Worm (Caenorhabditis elegans): ENCODE results near the gene fbxa-26.

fbxa-26 gene

DNA sequence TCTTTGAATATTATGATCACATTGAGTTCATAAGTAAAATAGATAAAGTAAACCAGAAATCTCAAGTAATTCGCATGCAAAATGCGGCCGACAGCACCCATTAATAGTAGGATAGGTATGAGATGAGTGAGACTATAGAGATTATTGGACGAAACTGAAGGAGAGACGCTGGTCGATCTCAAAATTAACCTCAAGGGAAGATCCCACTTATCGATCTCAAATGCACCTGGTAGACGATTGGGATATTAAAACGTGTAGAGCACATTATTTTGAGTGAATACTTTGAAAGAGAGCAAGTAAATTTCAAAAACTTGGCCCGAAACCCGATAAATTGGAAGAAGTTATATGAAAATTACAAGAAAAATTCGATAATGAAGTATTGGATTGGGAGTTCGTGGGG lies 3.4 kb upstream of the fbxa-26 start, which contains the start of gene Y82E9BL.6:
Gene Y82E9BL.6 (minus strand): TSS at position 101 of the 400 bp plus-strand sequence.
- no peak for TF ChIP-seq flt-1 (GFP tag; IDR thresholded peaks at IDR 0.05)
- no peak for TF ChIP-seq ztf-23 (GFP tag; IDR thresholded peaks at IDR 0.05)
- no peak for TF ChIP-seq tab-1 (GFP tag; IDR thresholded peaks at IDR 0.05)
- TF ChIP-seq klf-2 (GFP tag; conservative IDR thresholded peaks at IDR 0.05): no peak
- TF ChIP-seq ref-1 (GFP tag; conservative IDR thresholded peaks at IDR 0.05): no peak
- no peak for TF ChIP-seq med-1 (GFP tag; optimal IDR thresholded peaks at IDR 0.05; ENCODE audit: insufficient read depth)
- no peak for TF ChIP-seq ztf-29 (GFP tag; IDR thresholded peaks at IDR 0.05)
- no peak for TF ChIP-seq cog-1 (tag; optimal IDR thresholded peaks at IDR 0.05)
- TF ChIP-seq T22C8.4 (GFP tag; IDR thresholded peaks at IDR 0.05): no peak

DNA sequence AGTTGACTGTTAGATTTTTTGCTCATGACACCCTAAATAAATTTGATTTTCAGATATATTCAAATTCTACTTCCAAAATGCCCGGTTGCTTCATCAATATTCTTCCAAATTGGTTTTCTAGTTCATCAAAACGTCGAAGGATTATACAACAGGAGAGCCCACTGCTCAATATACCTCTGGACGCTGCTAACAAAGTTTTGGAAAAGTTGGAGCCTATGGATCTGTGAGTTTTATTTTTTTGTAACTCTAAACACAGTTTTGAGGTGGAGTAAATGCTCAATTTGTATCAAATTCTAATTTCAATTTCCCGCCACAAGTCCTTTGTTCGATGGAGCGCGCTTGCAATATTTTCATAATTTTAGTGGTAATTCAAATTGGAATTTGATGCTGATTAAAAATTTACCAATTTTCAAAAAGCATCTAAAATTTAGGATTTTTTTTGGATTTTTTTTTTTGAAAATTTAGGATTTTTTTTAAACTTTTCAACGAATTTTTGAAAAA lies 647 bp upstream of the fbxa-26 start, which contains the start of gene fbxa-27:
Gene fbxa-27 (plus strand): TSS at position 51 of the 501 bp plus-strand sequence.
- TF ChIP-seq cog-1 (tag; optimal IDR thresholded peaks at IDR 0.05): no peak
- no peak for TF ChIP-seq flt-1 (GFP tag; IDR thresholded peaks at IDR 0.05)

DNA sequence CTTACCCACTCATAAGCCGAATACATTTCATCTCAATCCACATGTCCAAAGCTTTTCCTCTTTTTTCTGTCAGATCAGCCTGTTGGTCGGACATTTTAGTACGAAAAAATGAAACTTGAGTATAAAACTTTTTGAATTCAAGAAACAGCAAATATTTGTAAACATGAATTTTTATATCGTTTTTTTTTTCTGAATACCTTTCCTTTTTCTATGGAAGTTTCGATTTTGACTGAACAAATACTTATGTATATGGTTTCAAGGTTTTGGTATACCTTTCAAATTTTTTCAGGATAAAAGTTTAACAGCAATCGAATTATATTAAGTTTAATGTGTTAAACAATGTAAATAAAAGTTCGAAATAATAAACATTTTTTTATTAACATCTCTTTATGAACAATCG lies 2.1 kb downstream of the fbxa-26 start, which contains the start of gene fbxa-5:
Gene fbxa-5 (minus strand): TSS at position 101 of the 400 bp plus-strand sequence.
- no peak for TF ChIP-seq flt-1 (GFP tag; IDR thresholded peaks at IDR 0.05)
- TF ChIP-seq ztf-29 (GFP tag; IDR thresholded peaks at IDR 0.05): no peak
- TF ChIP-seq tab-1 (GFP tag; IDR thresholded peaks at IDR 0.05): no peak
- no peak for TF ChIP-seq T22C8.4 (GFP tag; IDR thresholded peaks at IDR 0.05)
- no peak for TF ChIP-seq klf-2 (GFP tag; conservative IDR thresholded peaks at IDR 0.05)
- TF ChIP-seq cog-1 (tag; optimal IDR thresholded peaks at IDR 0.05): no peak
- TF ChIP-seq ztf-23 (GFP tag; IDR thresholded peaks at IDR 0.05): no peak
- TF ChIP-seq med-1 (GFP tag; optimal IDR thresholded peaks at IDR 0.05; ENCODE audit: insufficient read depth): no peak
- TF ChIP-seq ref-1 (GFP tag; conservative IDR thresholded peaks at IDR 0.05): no peak

DNA sequence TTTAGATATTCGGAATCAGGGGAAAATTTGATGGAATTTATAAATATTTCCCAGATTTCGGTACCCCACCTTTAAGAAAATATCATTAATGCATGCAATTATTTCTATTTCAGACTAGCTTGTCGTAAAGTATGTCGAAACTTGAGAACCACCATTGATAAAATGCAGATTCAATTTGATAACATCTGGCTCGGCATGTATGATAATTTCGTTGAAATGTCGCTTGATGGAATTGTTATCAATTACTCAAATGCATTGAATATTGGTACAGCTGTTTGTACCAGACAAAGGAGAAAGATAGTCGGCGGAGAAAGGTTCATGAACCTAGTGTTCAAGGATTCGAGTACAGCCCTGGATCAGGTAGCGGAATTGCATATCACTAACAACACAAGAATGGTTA lies 10.4 kb downstream of the fbxa-26 start, which contains the start of gene Y82E9BL.19:
Gene Y82E9BL.19 (plus strand): TSS at position 123 of the 400 bp plus-strand sequence.
- TF ChIP-seq ztf-23 (GFP tag; IDR thresholded peaks at IDR 0.05) (no peak), med-1 (GFP tag; optimal IDR thresholded peaks at IDR 0.05; ENCODE audit: insufficient read depth) (no peak), cog-1 (tag; optimal IDR thresholded peaks at IDR 0.05) (no peak), flt-1 (GFP tag; IDR thresholded peaks at IDR 0.05) (no peak), T22C8.4 (GFP tag; IDR thresholded peaks at IDR 0.05) (no peak), ref-1 (GFP tag; conservative IDR thresholded peaks at IDR 0.05) (no peak), ztf-29 (GFP tag; IDR thresholded peaks at IDR 0.05) (no peak), klf-2 (GFP tag; conservative IDR thresholded peaks at IDR 0.05) (no peak), tab-1 (GFP tag; IDR thresholded peaks at IDR 0.05) (no peak)

DNA sequence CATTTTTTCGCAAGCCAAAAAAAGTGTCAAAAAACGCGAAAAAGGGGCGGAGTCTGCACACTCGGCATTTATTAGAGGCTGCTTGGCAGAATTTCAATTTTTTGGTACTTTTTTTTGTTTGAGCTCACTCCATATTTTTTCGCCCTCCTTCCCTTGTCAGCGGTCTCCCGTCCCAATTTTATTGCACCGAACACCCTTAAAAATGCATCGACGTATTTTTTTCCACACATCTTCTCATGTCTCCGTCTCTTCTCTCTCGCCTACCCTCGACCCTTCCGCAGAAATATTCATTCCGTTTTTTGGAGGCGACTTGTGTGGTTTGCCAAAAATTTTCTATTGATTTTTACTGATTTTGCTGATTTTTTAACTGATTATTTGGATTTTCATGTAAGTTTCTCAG lies 15.8 kb downstream of the fbxa-26 start, which contains the start of gene Y82E9BL.18:
Gene Y82E9BL.18 (plus strand): TSS at position 301 of the 400 bp plus-strand sequence.
- TF ChIP-seq flt-1 (GFP tag; IDR thresholded peaks at IDR 0.05): no peak
- no peak for TF ChIP-seq tab-1 (GFP tag; IDR thresholded peaks at IDR 0.05)
- TF ChIP-seq cog-1 (tag; optimal IDR thresholded peaks at IDR 0.05): no peak
- TF ChIP-seq ref-1 (GFP tag; conservative IDR thresholded peaks at IDR 0.05): no peak
- TF ChIP-seq ztf-29 (GFP tag; IDR thresholded peaks at IDR 0.05): no peak
- no peak for TF ChIP-seq ztf-23 (GFP tag; IDR thresholded peaks at IDR 0.05)
- no peak for TF ChIP-seq klf-2 (GFP tag; conservative IDR thresholded peaks at IDR 0.05)
- no peak for TF ChIP-seq med-1 (GFP tag; optimal IDR thresholded peaks at IDR 0.05; ENCODE audit: insufficient read depth)
- no peak for TF ChIP-seq T22C8.4 (GFP tag; IDR thresholded peaks at IDR 0.05)

DNA sequence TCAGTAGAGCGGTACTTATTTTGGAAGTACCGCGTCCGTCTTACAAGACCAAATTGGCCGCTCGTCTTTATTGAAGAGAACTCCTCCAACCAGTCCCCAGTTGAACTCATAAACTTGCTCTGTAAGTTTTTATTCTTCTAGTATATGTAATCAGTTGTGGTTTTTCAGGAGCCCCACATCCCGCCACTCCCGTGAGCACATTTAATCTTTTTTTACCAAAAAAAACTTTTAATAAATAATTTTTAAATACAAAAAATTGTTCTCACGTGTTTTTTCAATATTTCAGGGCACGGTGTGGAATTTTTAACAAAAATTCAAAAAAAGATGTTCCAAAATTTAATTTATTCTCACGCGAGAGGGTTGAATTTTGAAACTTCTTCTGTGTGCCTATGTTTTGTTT lies 17.8 kb downstream of the fbxa-26 start, which contains the start of gene fbxa-14:
Gene fbxa-14 (minus strand): TSS at position 101 of the 400 bp plus-strand sequence.
- TF ChIP-seq T22C8.4 (GFP tag; IDR thresholded peaks at IDR 0.05): no peak
- no peak for TF ChIP-seq ztf-23 (GFP tag; IDR thresholded peaks at IDR 0.05)
- TF ChIP-seq med-1 (GFP tag; optimal IDR thresholded peaks at IDR 0.05; ENCODE audit: insufficient read depth): no peak
- no peak for TF ChIP-seq flt-1 (GFP tag; IDR thresholded peaks at IDR 0.05)
- no peak for TF ChIP-seq ztf-29 (GFP tag; IDR thresholded peaks at IDR 0.05)
- no peak for TF ChIP-seq cog-1 (tag; optimal IDR thresholded peaks at IDR 0.05)
- TF ChIP-seq klf-2 (GFP tag; conservative IDR thresholded peaks at IDR 0.05): no peak
- no peak for TF ChIP-seq ref-1 (GFP tag; conservative IDR thresholded peaks at IDR 0.05)
- TF ChIP-seq tab-1 (GFP tag; IDR thresholded peaks at IDR 0.05): no peak

DNA sequence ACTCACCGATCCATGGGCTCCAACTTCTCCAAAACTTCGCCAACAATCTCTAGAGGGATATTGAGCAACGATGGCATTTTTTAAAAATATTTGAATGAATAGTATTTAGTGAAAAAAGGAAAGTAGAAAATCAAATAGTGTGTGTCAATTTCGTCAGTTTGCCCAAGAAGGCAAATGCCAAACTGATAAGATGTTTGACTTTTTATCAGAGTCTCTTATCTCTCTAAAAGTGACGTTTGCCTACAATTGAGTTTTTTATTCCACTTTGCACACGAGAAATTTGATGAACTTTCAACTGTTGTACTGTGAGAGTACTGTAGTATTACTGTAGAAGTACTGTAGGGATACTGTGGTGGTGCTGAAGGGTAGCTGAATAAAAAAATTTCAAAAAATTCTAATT lies 18.8 kb downstream of the fbxa-26 start:
- TF ChIP-seq T22C8.4 (GFP tag; IDR thresholded peaks at IDR 0.05) (no peak), tab-1 (GFP tag; IDR thresholded peaks at IDR 0.05) (no peak), ztf-23 (GFP tag; IDR thresholded peaks at IDR 0.05) (no peak), cog-1 (tag; optimal IDR thresholded peaks at IDR 0.05) (no peak), ref-1 (GFP tag; conservative IDR thresholded peaks at IDR 0.05) (no peak), ztf-29 (GFP tag; IDR thresholded peaks at IDR 0.05) (no peak)

DNA sequence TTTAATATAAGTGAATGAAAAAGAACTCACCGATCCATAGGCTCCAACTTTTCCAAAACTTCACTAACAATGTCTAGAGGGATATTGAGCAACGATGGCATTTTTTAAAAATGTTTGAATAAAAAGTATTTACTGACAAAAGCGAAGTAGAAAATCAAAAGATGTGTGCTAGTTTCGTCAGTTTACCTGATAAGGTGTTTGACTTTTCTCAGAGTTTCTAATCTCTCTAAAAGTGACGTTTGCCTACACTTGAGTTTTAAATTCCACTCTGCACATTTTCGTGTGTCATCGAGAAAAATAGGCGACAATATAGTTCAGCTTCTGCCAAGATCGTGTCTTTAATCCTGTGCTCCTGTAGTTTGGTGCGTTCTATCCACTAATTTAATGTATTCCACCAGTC lies 20.8 kb downstream of the fbxa-26 start, which contains the start of gene fbxa-15:
Gene fbxa-15 (minus strand): TSS at position 101 of the 400 bp plus-strand sequence.
- TF ChIP-seq cog-1 (tag; optimal IDR thresholded peaks at IDR 0.05): no peak
- TF ChIP-seq med-1 (GFP tag; optimal IDR thresholded peaks at IDR 0.05; ENCODE audit: insufficient read depth): no peak
- no peak for TF ChIP-seq ztf-29 (GFP tag; IDR thresholded peaks at IDR 0.05)
- no peak for TF ChIP-seq ztf-23 (GFP tag; IDR thresholded peaks at IDR 0.05)
- TF ChIP-seq T22C8.4 (GFP tag; IDR thresholded peaks at IDR 0.05): no peak
- TF ChIP-seq klf-2 (GFP tag; conservative IDR thresholded peaks at IDR 0.05): no peak
- TF ChIP-seq tab-1 (GFP tag; IDR thresholded peaks at IDR 0.05): no peak
- TF ChIP-seq flt-1 (GFP tag; IDR thresholded peaks at IDR 0.05): no peak
- no peak for TF ChIP-seq ref-1 (GFP tag; conservative IDR thresholded peaks at IDR 0.05)

DNA sequence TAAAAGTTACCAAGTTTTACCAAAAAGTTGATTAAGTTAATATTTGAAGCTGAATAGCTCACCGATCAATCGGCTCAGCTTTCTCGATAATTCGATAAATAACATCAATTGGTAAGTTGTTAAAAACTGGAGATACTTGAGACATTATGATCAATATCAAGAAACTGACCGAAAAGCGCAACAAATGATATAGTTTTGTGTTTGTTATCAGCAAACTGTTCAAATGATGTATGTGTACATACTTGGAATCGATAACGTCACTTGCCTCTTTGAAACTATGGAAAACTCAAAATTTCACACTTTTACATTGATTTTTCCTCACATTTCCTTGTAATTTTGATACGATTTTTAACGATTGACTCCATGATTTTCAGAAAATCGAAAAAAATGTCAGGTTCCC lies 27.3 kb downstream of the fbxa-26 start, which contains the start of the genes fbxa-80 and fbxa-19:
Gene fbxa-80 (minus strand): TSS at position 173 of the 400 bp plus-strand sequence.
Gene fbxa-19 (plus strand): TSS at position 364 of the 400 bp plus-strand sequence.
- TF ChIP-seq flt-1 (GFP tag; IDR thresholded peaks at IDR 0.05) (no peak), med-1 (GFP tag; optimal IDR thresholded peaks at IDR 0.05; ENCODE audit: insufficient read depth) (no peak), ztf-29 (GFP tag; IDR thresholded peaks at IDR 0.05) (no peak), T22C8.4 (GFP tag; IDR thresholded peaks at IDR 0.05) (no peak), klf-2 (GFP tag; conservative IDR thresholded peaks at IDR 0.05) (no peak), ref-1 (GFP tag; conservative IDR thresholded peaks at IDR 0.05) (no peak), tab-1 (GFP tag; IDR thresholded peaks at IDR 0.05) (no peak), ztf-23 (GFP tag; IDR thresholded peaks at IDR 0.05) (no peak), cog-1 (tag; optimal IDR thresholded peaks at IDR 0.05) (no peak)
